Fruit fly (Drosophila melanogaster) whole organism, embryonic: ENCODE data around the gene CG45049.
A peak's percentile ranks its signal among the peaks of the same experiment; 100 is the strongest.

ENCODE experiments used
- Bteb2 ChIP-seq: fragments of 200-800 bp; sonication (Bioruptor generic); optimal IDR thresholded peaks from 2 replicates; lab custom pipeline; 2016; ENCODE audit warnings: missing biosample characterization, missing genetic modification characterization
- CG10366 ChIP-seq: fragments of 200-800 bp; sonication (Bioruptor generic); IDR thresholded peaks from 2 replicates; pipeline ENCODE4 v1.3.6; 2022; ENCODE audit warnings: missing biosample characterization, missing genetic modification characterization
- CG10959 ChIP-seq: fragments of 200-800 bp; sonication (Bioruptor generic); IDR thresholded peaks from 2 replicates; pipeline ENCODE4 v1.3.6; 2022; ENCODE audit warnings: missing biosample characterization, missing genetic modification characterization
- CG11456 ChIP-seq: fragments of 200-800 bp; sonication (Bioruptor generic); IDR thresholded peaks from 3 replicates; pipeline ENCODE4 v1.3.6; 2022; ENCODE audit warnings: missing biosample characterization, missing genetic modification characterization
- CG12236 ChIP-seq: fragments of 200-800 bp; sonication (Bioruptor generic); optimal IDR thresholded peaks from 2 replicates; lab custom pipeline; 2016; ENCODE audit warnings: missing biosample characterization, missing genetic modification characterization
- CG13287 ChIP-seq: fragments of 200-800 bp; sonication (Bioruptor generic); IDR thresholded peaks from 2 replicates; pipeline ENCODE4 v1.3.6; 2022; ENCODE audit warnings: missing biosample characterization, missing genetic modification characterization; ENCODE audit not compliant: partially characterized antibody
- CG13424 ChIP-seq: fragments of 200-800 bp; sonication (Bioruptor generic); optimal IDR thresholded peaks from 2 replicates; lab custom pipeline; 2019; ENCODE audit warnings: missing biosample characterization, mild to moderate bottlenecking, missing genetic modification characterization, moderate library complexity
- CG15011 ChIP-seq: fragments of 200-800 bp; sonication (Bioruptor generic); optimal IDR thresholded peaks from 3 replicates; lab custom pipeline; 2018; ENCODE audit warnings: missing biosample characterization, mild to moderate bottlenecking, missing genetic modification characterization
- CG15073 ChIP-seq: fragments of 200-800 bp; sonication (Bioruptor generic); optimal IDR thresholded peaks from 2 replicates; lab custom pipeline; 2016; ENCODE audit warnings: missing biosample characterization, missing genetic modification characterization
- CG15514 ChIP-seq: fragments of 200-800 bp; sonication (Bioruptor generic); optimal IDR thresholded peaks from 3 replicates; lab custom pipeline; 2017; ENCODE audit warnings: missing biosample characterization, missing genetic modification characterization, mild to moderate bottlenecking, moderate library complexity, missing genetic modification reagents
- CG17829 ChIP-seq: fragments of 200-800 bp; optimal IDR thresholded peaks from 2 replicates; lab custom pipeline; 2019; ENCODE audit warnings: missing biosample characterization, mild to moderate bottlenecking, missing genetic modification characterization, moderate library complexity
- CG30403 ChIP-seq: fragments of 200-800 bp; sonication (Bioruptor generic); optimal IDR thresholded peaks from 3 replicates; lab custom pipeline; 2016; ENCODE audit warnings: missing biosample characterization, missing genetic modification characterization
- CG3995 ChIP-seq: fragments of 200-800 bp; sonication (Bioruptor generic); optimal IDR thresholded peaks from 3 replicates; lab custom pipeline; 2016; ENCODE audit warnings: missing biosample characterization, missing genetic modification characterization
- CG4617 ChIP-seq: fragments of 200-800 bp; sonication (Bioruptor generic); optimal IDR thresholded peaks from 3 replicates; lab custom pipeline; 2016; ENCODE audit warnings: missing biosample characterization, missing genetic modification characterization, borderline replicate concordance
- CG5953 ChIP-seq: fragments of 200-800 bp; sonication (Bioruptor generic); IDR thresholded peaks from 2 replicates; pipeline ENCODE4 v1.3.6; 2022; ENCODE audit warnings: missing biosample characterization, missing genetic modification characterization
- CG6272 ChIP-seq: fragments of 200-800 bp; sonication (Bioruptor generic); IDR thresholded peaks from 2 replicates; pipeline ENCODE4 v1.3.6; 2022; ENCODE audit warnings: missing biosample characterization, missing genetic modification characterization
- CG7745 ChIP-seq: fragments of 200-800 bp; sonication (Bioruptor generic); optimal IDR thresholded peaks from 2 replicates; lab custom pipeline; 2018; ENCODE audit warnings: missing biosample characterization, mild to moderate bottlenecking, missing genetic modification characterization, moderate library complexity
- CG7839 ChIP-seq: fragments of 200-800 bp; sonication (Bioruptor generic); optimal IDR thresholded peaks from 3 replicates; lab custom pipeline; 2018; ENCODE audit warnings: missing biosample characterization, mild to moderate bottlenecking, missing genetic modification characterization, moderate library complexity
- CG9727 ChIP-seq: fragments of 200-800 bp; sonication (Bioruptor generic); optimal IDR thresholded peaks from 3 replicates; lab custom pipeline; 2017; ENCODE audit warnings: missing biosample characterization, mild to moderate bottlenecking, missing genetic modification characterization
- D19A ChIP-seq: fragments of 200-800 bp; optimal IDR thresholded peaks from 3 replicates; lab custom pipeline; 2019; ENCODE audit warnings: missing biosample characterization, mild to moderate bottlenecking, missing genetic modification characterization, moderate library complexity
- HmgZ ChIP-seq: fragments of 200-800 bp; sonication (Bioruptor generic); optimal IDR thresholded peaks from 2 replicates; lab custom pipeline; 2018; ENCODE audit warnings: missing biosample characterization, mild to moderate bottlenecking, missing genetic modification characterization
- Hr3 ChIP-seq: fragments of 200-800 bp; sonication (Bioruptor generic); optimal IDR thresholded peaks from 3 replicates; lab custom pipeline; 2016; ENCODE audit warnings: missing biosample characterization, missing genetic modification characterization
- MESR4 ChIP-seq: fragments of 200-800 bp; sonication (Bioruptor generic); optimal IDR thresholded peaks from 2 replicates; lab custom pipeline; 2018; ENCODE audit warnings: missing biosample characterization, mild to moderate bottlenecking, missing genetic modification characterization, moderate library complexity
- Nf-YA ChIP-seq: fragments of 200-800 bp; sonication (Bioruptor generic); IDR thresholded peaks from 2 replicates; pipeline ENCODE4 v1.3.6; 2022; ENCODE audit warnings: missing biosample characterization, missing genetic modification characterization
- Nf-YB ChIP-seq: fragments of 200-800 bp; sonication (Bioruptor generic); optimal IDR thresholded peaks from 3 replicates; lab custom pipeline; 2019; ENCODE audit warnings: missing biosample characterization, mild to moderate bottlenecking, missing genetic modification characterization, moderate library complexity
- Oli ChIP-seq: fragments of 200-800 bp; sonication (Bioruptor generic); optimal IDR thresholded peaks from 2 replicates; lab custom pipeline; 2018; ENCODE audit warnings: missing biosample characterization, mild to moderate bottlenecking, missing genetic modification characterization, moderate library complexity
- Spps ChIP-seq: fragments of 200-800 bp; sonication (Bioruptor generic); optimal IDR thresholded peaks from 2 replicates; lab custom pipeline; 2018; ENCODE audit warnings: missing biosample characterization, mild to moderate bottlenecking, missing genetic modification characterization
- Sry-δ ChIP-seq: fragments of 200-800 bp; sonication (Bioruptor generic); optimal IDR thresholded peaks from 2 replicates; lab custom pipeline; 2016; ENCODE audit warnings: missing biosample characterization, missing genetic modification characterization
- Taf1 ChIP-seq: fragments of 200-800 bp; sonication (Bioruptor generic); IDR thresholded peaks from 2 replicates; pipeline ENCODE4 v1.3.6; 2022; ENCODE audit warnings: missing biosample characterization, missing genetic modification characterization
- Vsx1 ChIP-seq: fragments of 200-800 bp; sonication (Bioruptor generic); optimal IDR thresholded peaks from 2 replicates; lab custom pipeline; 2017; ENCODE audit warnings: missing biosample characterization, mild to moderate bottlenecking, missing genetic modification characterization, missing genetic modification reagents
- btn ChIP-seq: fragments of 200-800 bp; sonication (Bioruptor generic); optimal IDR thresholded peaks from 2 replicates; lab custom pipeline; 2016; ENCODE audit warnings: missing biosample characterization, missing genetic modification characterization
- cg ChIP-seq: fragments of 200-800 bp; sonication (Bioruptor generic); optimal IDR thresholded peaks from 3 replicates; lab custom pipeline; 2019; ENCODE audit warnings: missing biosample characterization, mild to moderate bottlenecking, missing genetic modification characterization, moderate library complexity
- ewg ChIP-seq: fragments of 200-800 bp; sonication (Bioruptor generic); optimal IDR thresholded peaks from 3 replicates; lab custom pipeline; 2017; ENCODE audit warnings: mild to moderate bottlenecking, missing biosample characterization, missing genetic modification reagents, missing genetic modification characterization
- fu2 ChIP-seq: fragments of 200-800 bp; sonication (Bioruptor generic); optimal IDR thresholded peaks from 2 replicates; lab custom pipeline; 2016; ENCODE audit warnings: missing biosample characterization, missing genetic modification characterization
- gem ChIP-seq: fragments of 200-800 bp; sonication (Bioruptor generic); optimal IDR thresholded peaks from 2 replicates; lab custom pipeline; 2019; ENCODE audit warnings: missing biosample characterization, mild to moderate bottlenecking, missing genetic modification characterization, moderate library complexity
- gro ChIP-seq: fragments of 200-800 bp; sonication (Bioruptor generic); optimal IDR thresholded peaks from 2 replicates; lab custom pipeline; 2016; ENCODE audit warnings: missing biosample characterization, missing genetic modification characterization
- gsb-n ChIP-seq: fragments of 200-800 bp; sonication (Bioruptor generic); optimal IDR thresholded peaks from 3 replicates; lab custom pipeline; 2018; ENCODE audit warnings: missing biosample characterization, mild to moderate bottlenecking, missing genetic modification characterization
- inv ChIP-seq: fragments of 200-800 bp; sonication (Bioruptor generic); IDR thresholded peaks from 2 replicates; pipeline ENCODE4 v1.3.6; 2022; ENCODE audit warnings: missing biosample characterization, missing genetic modification characterization; ENCODE audit not compliant: partially characterized antibody
- kah ChIP-seq: fragments of 200-800 bp; sonication (Bioruptor generic); optimal IDR thresholded peaks from 2 replicates; lab custom pipeline; 2018; ENCODE audit warnings: missing biosample characterization, mild to moderate bottlenecking, missing genetic modification characterization
- kni ChIP-seq: fragments of 200-800 bp; sonication (Bioruptor generic); optimal IDR thresholded peaks from 3 replicates; lab custom pipeline; 2017; ENCODE audit warnings: mild to moderate bottlenecking, missing biosample characterization, missing genetic modification reagents, missing genetic modification characterization
- lbe ChIP-seq: fragments of 200-800 bp; sonication (Bioruptor generic); optimal IDR thresholded peaks from 2 replicates; lab custom pipeline; 2016; ENCODE audit warnings: missing biosample characterization, mild to moderate bottlenecking, missing genetic modification characterization
- mam ChIP-seq: fragments of 200-800 bp; sonication (Bioruptor generic); optimal IDR thresholded peaks from 3 replicates; lab custom pipeline; 2016; ENCODE audit warnings: missing biosample characterization, missing genetic modification characterization
- mld ChIP-seq: fragments of 200-800 bp; sonication (Bioruptor generic); IDR thresholded peaks from 3 replicates; pipeline ENCODE4 v1.3.6; 2022; ENCODE audit warnings: missing biosample characterization, missing genetic modification characterization; ENCODE audit not compliant: partially characterized antibody
- pfk ChIP-seq: fragments of 200-800 bp; sonication (Bioruptor generic); optimal IDR thresholded peaks from 2 replicates; lab custom pipeline; 2018; ENCODE audit warnings: missing biosample characterization, mild to moderate bottlenecking, missing genetic modification characterization, moderate library complexity
- phol ChIP-seq: fragments of 200-800 bp; sonication (Bioruptor generic); optimal IDR thresholded peaks from 3 replicates; lab custom pipeline; 2018; ENCODE audit warnings: missing biosample characterization, mild to moderate bottlenecking, missing genetic modification characterization, moderate library complexity
- rib ChIP-seq: fragments of 200-800 bp; sonication (Bioruptor generic); IDR thresholded peaks from 2 replicates; pipeline ENCODE4 v1.3.6; 2022; ENCODE audit warnings: missing biosample characterization, missing genetic modification characterization
- sima ChIP-seq: fragments of 200-800 bp; sonication (Bioruptor generic); optimal IDR thresholded peaks from 2 replicates; lab custom pipeline; 2016; ENCODE audit warnings: missing biosample characterization, missing genetic modification characterization
- ssp ChIP-seq: fragments of 200-800 bp; sonication (Bioruptor generic); IDR thresholded peaks from 2 replicates; pipeline ENCODE4 v1.3.6; 2022; ENCODE audit warnings: missing biosample characterization, missing genetic modification characterization
- stwl ChIP-seq: fragments of 200-800 bp; sonication (Bioruptor generic); optimal IDR thresholded peaks from 3 replicates; lab custom pipeline; 2018; ENCODE audit warnings: missing biosample characterization, mild to moderate bottlenecking, missing genetic modification characterization, moderate library complexity
- tin ChIP-seq: fragments of 200-800 bp; sonication (Bioruptor generic); optimal IDR thresholded peaks from 3 replicates; lab custom pipeline; 2016; ENCODE audit warnings: missing biosample characterization, missing genetic modification characterization
- tx ChIP-seq: fragments of 200-800 bp; sonication (Bioruptor generic); optimal IDR thresholded peaks from 2 replicates; lab custom pipeline; 2016; ENCODE audit warnings: missing biosample characterization, missing genetic modification characterization

The CG45049 gene

dm6 chr3R:22740930-22741329 is 14.2 kb downstream of the CG45049 start, which contains the start of the genes Dcr-1 and CG6985 (continued):
- TF ChIP-seq kah (no peak), inv (GFP tag; lab: Robert Waterston, UW) (no peak), CG15011 (GFP tag; lab: Kevin White, UChicago) (no peak), CG5953 (GFP tag; lab: Robert Waterston, UW) (no peak), CG17829 (tag; lab: Kevin White, UChicago) (no peak), Vsx1 (no peak), CG11456 (no peak), Spps (tag; lab: Kevin White, UChicago) (no peak), cg (GFP tag; lab: Kevin White, UChicago) (no peak), CG10366 (GFP tag; lab: Robert Waterston, UW) (no peak), gro (no peak), pfk (GFP tag; lab: Kevin White, UChicago) (no peak), Hr3 (GFP tag; lab: Kevin White, UChicago) (no peak), MESR4 (GFP tag; lab: Kevin White, UChicago) (peak; percentile 53), tin (no peak), mld (GFP tag; lab: Robert Waterston, UW) (0 out of 3 replicates have a peak, but pooled peaks have one; percentile 24), Oli (tag; lab: Kevin White, UChicago) (no peak), gem (tag; lab: Kevin White, UChicago) (no peak), rib (no peak), Bteb2 (GFP tag; lab: Kevin White, UChicago) (no peak), CG30403 (no peak), btn (GFP tag; lab: Kevin White, UChicago) (no peak), tx (no peak), gsb-n (no peak), sima (GFP tag; lab: Kevin White, UChicago) (no peak), mam (no peak), ssp (no peak), CG3995 (no peak), Taf1 (GFP tag; lab: Robert Waterston, UW) (no peak), CG4617 (GFP tag; lab: Kevin White, UChicago) (peak; percentile 56), CG12236 (GFP tag; lab: Kevin White, UChicago) (no peak), Nf-YB (GFP tag; lab: Kevin White, UChicago) (no peak), kni (no peak), phol (tag; lab: Kevin White, UChicago) (no peak), CG10959 (GFP tag; lab: Robert Waterston, UW) (no peak), CG6272 (GFP tag; lab: Robert Waterston, UW) (no peak), D19A (tag; lab: Kevin White, UChicago) (no peak), CG7745 (tag; lab: Kevin White, UChicago) (no peak), CG13424 (tag; lab: Kevin White, UChicago) (no peak), ewg (GFP tag; lab: Kevin White, UChicago) (no peak), Sry-δ (no peak), lbe (GFP tag; lab: Kevin White, UChicago) (no peak), CG15514 (GFP tag; lab: Kevin White, UChicago) (no peak), CG13287 (GFP tag; lab: Robert Waterston, UW) (peak; percentile 40), HmgZ (tag; lab: Kevin White, UChicago) (peak; percentile 11), Nf-YA (no peak), fu2 (GFP tag; lab: Kevin White, UChicago) (no peak), CG15073 (GFP tag; lab: Kevin White, UChicago) (no peak), CG7839 (tag; lab: Kevin White, UChicago) (no peak), CG9727 (GFP tag; lab: Kevin White, UChicago) (no peak), stwl (peak; percentile 40)
